Fruit fly (Drosophila melanogaster) whole organism, embryonic: ENCODE results near the gene eIF4E7.

ENCODE experiments used
- Adf1 ChIP-seq: fragments of 200-800 bp; sonication (Bioruptor generic); IDR thresholded peaks from 2 replicates; pipeline ENCODE4 v1.3.6; 2022; ENCODE audit warnings: missing biosample characterization, missing genetic modification characterization
- Aef1 ChIP-seq: fragments of 200-800 bp; sonication (Bioruptor generic); IDR thresholded peaks from 3 replicates; pipeline ENCODE4 v1.3.6; 2022; ENCODE audit warnings: missing biosample characterization, missing genetic modification characterization
- Bgb ChIP-seq: fragments of 200-800 bp; sonication (Bioruptor generic); IDR thresholded peaks from 2 replicates; pipeline ENCODE4 v1.3.6; 2022; ENCODE audit warnings: missing biosample characterization, missing genetic modification characterization; ENCODE audit not compliant: partially characterized antibody
- BtbVII ChIP-seq: fragments of 200-800 bp; sonication (Bioruptor generic); optimal IDR thresholded peaks from 3 replicates; lab custom pipeline; 2017; ENCODE audit warnings: missing biosample characterization, mild to moderate bottlenecking, missing genetic modification characterization
- CG10147 ChIP-seq: fragments of 200-800 bp; sonication (Bioruptor generic); optimal IDR thresholded peaks from 2 replicates; lab custom pipeline; 2019; ENCODE audit warnings: missing biosample characterization, mild to moderate bottlenecking, missing genetic modification characterization, moderate library complexity
- CG10979 ChIP-seq: fragments of 200-800 bp; sonication (Bioruptor generic); optimal IDR thresholded peaks from 2 replicates; lab custom pipeline; 2018; ENCODE audit warnings: missing biosample characterization, mild to moderate bottlenecking, missing genetic modification characterization, moderate library complexity
- CG12071 ChIP-seq: fragments of 200-800 bp; sonication (Bioruptor generic); optimal IDR thresholded peaks from 3 replicates; lab custom pipeline; 2018; ENCODE audit warnings: missing biosample characterization, mild to moderate bottlenecking, missing genetic modification characterization
- CG15479 ChIP-seq: fragments of 200-800 bp; sonication (Bioruptor generic); optimal IDR thresholded peaks from 3 replicates; lab custom pipeline; 2019; ENCODE audit warnings: missing biosample characterization, mild to moderate bottlenecking, missing genetic modification characterization, moderate library complexity
- CG15514 ChIP-seq: fragments of 200-800 bp; sonication (Bioruptor generic); optimal IDR thresholded peaks from 3 replicates; lab custom pipeline; 2017; ENCODE audit warnings: missing biosample characterization, missing genetic modification characterization, mild to moderate bottlenecking, moderate library complexity, missing genetic modification reagents
- CG17385 ChIP-seq: fragments of 200-800 bp; sonication (Bioruptor generic); optimal IDR thresholded peaks from 3 replicates; lab custom pipeline; 2018; ENCODE audit warnings: missing biosample characterization, mild to moderate bottlenecking, missing genetic modification characterization
- CG1832 ChIP-seq: fragments of 200-800 bp; sonication (Bioruptor generic); optimal IDR thresholded peaks from 2 replicates; lab custom pipeline; 2017; ENCODE audit warnings: missing biosample characterization, mild to moderate bottlenecking, missing genetic modification characterization, inconsistent platforms
- CG30020 ChIP-seq: fragments of 200-800 bp; optimal IDR thresholded peaks from 2 replicates; lab custom pipeline; 2019; ENCODE audit warnings: missing biosample characterization, mild to moderate bottlenecking, missing genetic modification characterization, moderate library complexity
- CG3163 ChIP-seq: fragments of 200-800 bp; sonication (Bioruptor generic); optimal IDR thresholded peaks from 3 replicates; lab custom pipeline; 2016; ENCODE audit warnings: missing biosample characterization, missing genetic modification characterization
- CG3281 ChIP-seq: fragments of 200-800 bp; sonication (Bioruptor generic); optimal IDR thresholded peaks from 3 replicates; lab custom pipeline; 2017; ENCODE audit warnings: missing biosample characterization, mild to moderate bottlenecking, missing genetic modification characterization
- CG34224 ChIP-seq: fragments of 200-800 bp; sonication (Bioruptor generic); IDR thresholded peaks from 3 replicates; pipeline ENCODE4 v1.3.6; 2022; ENCODE audit warnings: missing biosample characterization, missing genetic modification characterization; ENCODE audit not compliant: partially characterized antibody
- CG34376 ChIP-seq: fragments of 200-800 bp; sonication (Bioruptor generic); optimal IDR thresholded peaks from 2 replicates; lab custom pipeline; 2018; ENCODE audit warnings: missing biosample characterization, mild to moderate bottlenecking, missing genetic modification characterization
- CG34422 ChIP-seq: fragments of 200-800 bp; sonication (Bioruptor generic); IDR thresholded peaks from 3 replicates; pipeline ENCODE4 v1.3.6; 2022; ENCODE audit warnings: missing biosample characterization, missing genetic modification characterization
- CG4360 ChIP-seq: fragments of 200-800 bp; sonication (Bioruptor generic); IDR thresholded peaks from 2 replicates; pipeline ENCODE4 v1.3.6; 2022; ENCODE audit warnings: missing biosample characterization, missing genetic modification characterization
- CG43689 ChIP-seq: fragments of 200-800 bp; sonication (Bioruptor generic); IDR thresholded peaks from 2 replicates; pipeline ENCODE4 v1.3.6; 2022; ENCODE audit warnings: missing biosample characterization, missing genetic modification characterization
- CG5180 ChIP-seq: fragments of 200-800 bp; sonication (Bioruptor generic); optimal IDR thresholded peaks from 3 replicates; lab custom pipeline; 2017; ENCODE audit warnings: missing biosample characterization, missing genetic modification characterization, mild to moderate bottlenecking, moderate library complexity, missing genetic modification reagents
- CG6272 ChIP-seq: fragments of 200-800 bp; sonication (Bioruptor generic); IDR thresholded peaks from 2 replicates; pipeline ENCODE4 v1.3.6; 2022; ENCODE audit warnings: missing biosample characterization, missing genetic modification characterization
- CG6654 ChIP-seq: fragments of 200-800 bp; sonication (Bioruptor generic); optimal IDR thresholded peaks from 2 replicates; lab custom pipeline; 2017; ENCODE audit warnings: missing biosample characterization, mild to moderate bottlenecking, missing genetic modification characterization
- CG6689 ChIP-seq: fragments of 200-800 bp; sonication (Bioruptor generic); IDR thresholded peaks from 2 replicates; pipeline ENCODE4 v1.3.6; 2022; ENCODE audit warnings: missing biosample characterization, missing genetic modification characterization
- CG8290 ChIP-seq, 3 experiments: fragments of 200-800 bp; sonication (Bioruptor generic); optimal IDR thresholded peaks; 2 replicates each; lab custom pipeline; 2016 to 2019; ENCODE audit warnings: missing biosample characterization in 3 of 3, missing genetic modification characterization in 3 of 3, mild to moderate bottlenecking in 2 of 3, moderate library complexity in 1 of 3
- CG9932 ChIP-seq: fragments of 200-800 bp; sonication (Bioruptor generic); IDR thresholded peaks from 2 replicates; pipeline ENCODE4 v1.3.6; 2022; ENCODE audit warnings: missing biosample characterization, missing genetic modification characterization
- Dip2 ChIP-seq: fragments of 200-800 bp; sonication (Bioruptor generic); IDR thresholded peaks from 2 replicates; pipeline ENCODE4 v1.3.6; 2022; ENCODE audit warnings: missing biosample characterization, missing genetic modification characterization
- Elba2 ChIP-seq: fragments of 200-800 bp; sonication (Bioruptor generic); optimal IDR thresholded peaks from 3 replicates; lab custom pipeline; 2016; ENCODE audit warnings: missing biosample characterization, missing genetic modification characterization
- HmgD ChIP-seq: fragments of 200-800 bp; sonication (Bioruptor generic); optimal IDR thresholded peaks from 3 replicates; lab custom pipeline; 2016; ENCODE audit warnings: missing biosample characterization, missing genetic modification characterization
- Jarid2 ChIP-seq: fragments of 200-800 bp; sonication (Bioruptor generic); optimal IDR thresholded peaks from 3 replicates; lab custom pipeline; 2017; ENCODE audit warnings: mild to moderate bottlenecking, missing biosample characterization, missing genetic modification reagents, missing genetic modification characterization
- Scr ChIP-seq: fragments of 200-800 bp; sonication (Bioruptor generic); IDR thresholded peaks from 2 replicates; pipeline ENCODE4 v1.3.6; 2022; ENCODE audit warnings: missing biosample characterization, missing genetic modification characterization; ENCODE audit not compliant: partially characterized antibody
- Six4 ChIP-seq: fragments of 200-800 bp; sonication (Bioruptor generic); optimal IDR thresholded peaks from 2 replicates; lab custom pipeline; 2016; ENCODE audit warnings: missing biosample characterization, missing genetic modification characterization
- bbx ChIP-seq: fragments of 200-800 bp; sonication (Bioruptor generic); IDR thresholded peaks from 2 replicates; pipeline ENCODE4 v1.3.6; 2022; ENCODE audit warnings: missing biosample characterization, missing genetic modification characterization; ENCODE audit not compliant: partially characterized antibody
- cad ChIP-seq: fragments of >200 bp; optimal IDR thresholded peaks from 2 replicates; lab custom pipeline; 2017; ENCODE audit warnings: missing biosample characterization, missing genetic modification characterization
- chinmo ChIP-seq: fragments of 200-800 bp; sonication (Bioruptor generic); IDR thresholded peaks from 4 replicates; pipeline ENCODE4 v1.3.6; 2022; ENCODE audit warnings: missing biosample characterization, missing genetic modification characterization; ENCODE audit not compliant: partially characterized antibody
- chm ChIP-seq: fragments of 200-800 bp; sonication (Bioruptor generic); IDR thresholded peaks from 2 replicates; pipeline ENCODE4 v1.3.6; 2022; ENCODE audit warnings: missing biosample characterization, missing genetic modification characterization
- corto ChIP-seq: fragments of 200-800 bp; sonication (Bioruptor generic); optimal IDR thresholded peaks from 2 replicates; lab custom pipeline; 2016; ENCODE audit warnings: missing biosample characterization, mild to moderate bottlenecking, missing genetic modification characterization, moderate library complexity
- dati ChIP-seq: fragments of 200-800 bp; sonication (Bioruptor generic); IDR thresholded peaks from 2 replicates; pipeline ENCODE4 v1.3.6; 2022; ENCODE audit warnings: missing biosample characterization, missing genetic modification characterization
- jing ChIP-seq: fragments of 200-800 bp; sonication (Bioruptor generic); optimal IDR thresholded peaks from 2 replicates; lab custom pipeline; 2018; ENCODE audit warnings: missing biosample characterization, mild to moderate bottlenecking, missing genetic modification characterization
- kah ChIP-seq: fragments of 200-800 bp; sonication (Bioruptor generic); optimal IDR thresholded peaks from 2 replicates; lab custom pipeline; 2018; ENCODE audit warnings: missing biosample characterization, mild to moderate bottlenecking, missing genetic modification characterization
- nau ChIP-seq: fragments of 200-800 bp; sonication (Bioruptor generic); optimal IDR thresholded peaks from 3 replicates; lab custom pipeline; 2017; ENCODE audit warnings: missing biosample characterization, mild to moderate bottlenecking, missing genetic modification characterization, missing genetic modification reagents
- pros ChIP-seq: fragments of 200-800 bp; sonication (Bioruptor generic); optimal IDR thresholded peaks from 3 replicates; lab custom pipeline; 2019; ENCODE audit warnings: missing biosample characterization, mild to moderate bottlenecking, missing genetic modification characterization, moderate library complexity
- row ChIP-seq: fragments of 200-800 bp; sonication (Bioruptor generic); IDR thresholded peaks from 3 replicates; pipeline ENCODE4 v1.3.6; 2022; ENCODE audit warnings: missing biosample characterization, missing genetic modification characterization
- slou ChIP-seq: fragments of 200-800 bp; sonication (Bioruptor generic); optimal IDR thresholded peaks from 3 replicates; lab custom pipeline; 2016; ENCODE audit warnings: missing biosample characterization, missing genetic modification characterization
- stc ChIP-seq: fragments of 200-800 bp; sonication (Bioruptor generic); IDR thresholded peaks from 2 replicates; pipeline ENCODE4 v1.3.6; 2022; ENCODE audit warnings: missing biosample characterization, missing genetic modification characterization
- tll ChIP-seq, 2 experiments: fragments of 200-800 bp in 1 of 2; fragments of >200 bp in 1 of 2; sonication (Bioruptor generic) in 1 of 2; optimal IDR thresholded peaks; 2 replicates each; lab custom pipeline; 2017 to 2019; ENCODE audit warnings: missing biosample characterization in 2 of 2, missing genetic modification characterization in 2 of 2, mild to moderate bottlenecking in 1 of 2, moderate library complexity in 1 of 2
- tx ChIP-seq: fragments of 200-800 bp; sonication (Bioruptor generic); optimal IDR thresholded peaks from 2 replicates; lab custom pipeline; 2016; ENCODE audit warnings: missing biosample characterization, missing genetic modification characterization
- zf30C ChIP-seq: fragments of 200-800 bp; sonication (Bioruptor generic); optimal IDR thresholded peaks from 3 replicates; lab custom pipeline; 2018; ENCODE audit warnings: missing biosample characterization, mild to moderate bottlenecking, missing genetic modification characterization

The eIF4E7 gene

dm6 chrX:1135006-1135376 is 27.2 kb downstream of the eIF4E7 start (continued):
- TF ChIP-seq BtbVII, result no peak
- no peak for TF ChIP-seq kah
- no peak for TF ChIP-seq corto (GFP tag; lab: Kevin White, UChicago)
- TF ChIP-seq CG6272 (GFP tag; lab: Robert Waterston, UW), result no peak
- TF ChIP-seq Dip2 (GFP tag; lab: Robert Waterston, UW), result no peak
- peak; percentile 89 for TF ChIP-seq row (GFP tag; lab: Robert Waterston, UW)
- no peak for TF ChIP-seq tx (GFP tag; lab: Kevin White, UChicago)
- TF ChIP-seq CG3281 (GFP tag; lab: Kevin White, UChicago), result peak; percentile 24
- no peak for TF ChIP-seq Six4 (GFP tag; lab: Kevin White, UChicago)
- TF ChIP-seq nau (GFP tag; lab: Kevin White, UChicago), result peak; percentile 3
- TF ChIP-seq slou, result no peak
- 0 out of 3 replicates have a peak, but pooled peaks have one; percentile 25 for TF ChIP-seq Aef1 (GFP tag; lab: Robert Waterston, UW)
- TF ChIP-seq CG34376, result no peak
- no peak for TF ChIP-seq CG6654 (GFP tag; lab: Kevin White, UChicago)
- TF ChIP-seq cad, result no peak
- TF ChIP-seq CG10147 (GFP tag; lab: Kevin White, UChicago), result peak; percentile 2
- TF ChIP-seq CG30020, result no peak
- TF ChIP-seq dati, result no peak
- no peak for TF ChIP-seq HmgD
- peak; percentile 39 for TF ChIP-seq CG9932 (GFP tag; lab: Robert Waterston, UW)
- no peak for TF ChIP-seq CG12071
- no peak for TF ChIP-seq CG43689 (GFP tag; lab: Robert Waterston, UW)
- TF ChIP-seq CG10979 (tag; lab: Kevin White, UChicago), result peak; percentile 17
- TF ChIP-seq, all 482 proteins: peak for 47

- TF ChIP-seq Scr (GFP tag; lab: Robert Waterston, UW) (peak; percentile 13; the same call in 1 of the 2 replicates), chinmo (0 out of 4 replicates have a peak, but pooled peaks have one; percentile 73), CG4360 (GFP tag; lab: Robert Waterston, UW) (peak; percentile 75), stc (0 out of 2 replicates have a peak, but pooled peaks have one; percentile 20), CG6689 (no peak), CG15479 (GFP tag; lab: Kevin White, UChicago) (peak; percentile 55), Jarid2 (GFP tag; lab: Kevin White, UChicago) (peak; percentile 97), chm (0 out of 2 replicates have a peak, but pooled peaks have one; percentile 48), Elba2 (GFP tag; lab: Kevin White, UChicago) (peak; percentile 49), CG8290 (GFP tag; optimal IDR thresholded peaks at IDR 0.05; lab: Kevin White, UChicago) (no peak), CG8290 (tag; optimal IDR thresholded peaks at IDR 0.05; lab: Kevin White, UChicago) (peak in 1 of 2 experiments; percentile 25), Bgb (GFP tag; lab: Robert Waterston, UW) (0 out of 2 replicates have a peak, but pooled peaks have one; percentile 21), bbx (GFP tag; lab: Robert Waterston, UW) (0 out of 2 replicates have a peak, but pooled peaks have one; percentile 8), CG5180 (GFP tag; lab: Kevin White, UChicago) (no peak), jing (GFP tag; lab: Kevin White, UChicago) (no peak), zf30C (GFP tag; lab: Kevin White, UChicago) (peak; percentile 48), CG17385 (GFP tag; lab: Kevin White, UChicago) (peak; percentile 74), CG1832 (peak; percentile 43), CG15514 (GFP tag; lab: Kevin White, UChicago) (no peak), pros (peak; percentile 54), CG34422 (peak; percentile 36; the same call in 1 of the 3 replicates), tll (GFP tag; optimal IDR thresholded peaks at IDR 0.05; lab: Kevin White, UChicago) (peak in 1 of 2 experiments; percentile 32), CG3163 (GFP tag; lab: Kevin White, UChicago) (peak; percentile 45), Adf1 (GFP tag; lab: Robert Waterston, UW) (peak; percentile 5; the same call in 1 of the 2 replicates), CG34224 (GFP tag; lab: Robert Waterston, UW) (0 out of 3 replicates have a peak, but pooled peaks have one; percentile 16)
Measured at dm6 chrX:1134053-1135005, 27.9 kb downstream of the eIF4E7 start, which contains the start of gene CG3655. Gene CG3655, minus strand, starts transcription at chrX:1134896.
